Fruit fly (Drosophila melanogaster) whole organism, embryonic: ENCODE data around the gene gl.

Experiments used
- C15 ChIP-seq: fragments of 200-800 bp; sonication (Bioruptor generic); IDR thresholded peaks from 3 replicates; pipeline ENCODE4 v1.3.6; 2022; ENCODE audit warnings: missing biosample characterization, missing genetic modification characterization
- CG10543 ChIP-seq: fragments of 200-800 bp; sonication (Bioruptor generic); optimal IDR thresholded peaks from 3 replicates; lab custom pipeline; 2017; ENCODE audit warnings: missing biosample characterization, mild to moderate bottlenecking, missing genetic modification characterization, moderate library complexity
- CG10565 ChIP-seq: fragments of 200-800 bp; sonication (Bioruptor generic); optimal IDR thresholded peaks from 3 replicates; lab custom pipeline; 2016; ENCODE audit warnings: missing biosample characterization, mild to moderate bottlenecking, missing genetic modification characterization
- CG12769 ChIP-seq: fragments of 200-800 bp; sonication (Bioruptor generic); optimal IDR thresholded peaks from 2 replicates; lab custom pipeline; 2019; ENCODE audit warnings: missing biosample characterization, mild to moderate bottlenecking, missing genetic modification characterization, moderate library complexity
- CG15601 ChIP-seq: fragments of 200-800 bp; sonication (Bioruptor generic); optimal IDR thresholded peaks from 3 replicates; lab custom pipeline; 2019; ENCODE audit warnings: missing biosample characterization, mild to moderate bottlenecking, missing genetic modification characterization, moderate library complexity
- CG1832 ChIP-seq: fragments of 200-800 bp; sonication (Bioruptor generic); optimal IDR thresholded peaks from 2 replicates; lab custom pipeline; 2017; ENCODE audit warnings: missing biosample characterization, mild to moderate bottlenecking, missing genetic modification characterization, inconsistent platforms
- CG2678 ChIP-seq: fragments of 200-800 bp; sonication (Bioruptor generic); optimal IDR thresholded peaks from 3 replicates; lab custom pipeline; 2019; ENCODE audit warnings: missing biosample characterization, mild to moderate bottlenecking, missing genetic modification characterization, moderate library complexity
- CG6765 ChIP-seq: fragments of 200-800 bp; sonication (Bioruptor generic); optimal IDR thresholded peaks from 3 replicates; lab custom pipeline; 2017; ENCODE audit warnings: missing biosample characterization, mild to moderate bottlenecking, missing genetic modification characterization
- CG6791 ChIP-seq: fragments of 200-800 bp; sonication (Bioruptor generic); IDR thresholded peaks from 3 replicates; pipeline ENCODE4 v1.3.6; 2022; ENCODE audit warnings: missing biosample characterization, missing genetic modification characterization; ENCODE audit not compliant: partially characterized antibody
- CG6813 ChIP-seq: fragments of 200-800 bp; sonication (Bioruptor generic); optimal IDR thresholded peaks from 2 replicates; lab custom pipeline; 2017; ENCODE audit warnings: missing biosample characterization, missing genetic modification characterization, mild to moderate bottlenecking, moderate library complexity, missing genetic modification reagents
- CG8281 ChIP-seq: fragments of 200-800 bp; sonication (Bioruptor generic); optimal IDR thresholded peaks from 2 replicates; lab custom pipeline; 2018; ENCODE audit warnings: missing biosample characterization, mild to moderate bottlenecking, missing genetic modification characterization, moderate library complexity
- CG8290 ChIP-seq, 3 experiments: fragments of 200-800 bp; sonication (Bioruptor generic); optimal IDR thresholded peaks; 2 replicates each; lab custom pipeline; 2016 to 2019; ENCODE audit warnings: missing biosample characterization in 3 of 3, missing genetic modification characterization in 3 of 3, mild to moderate bottlenecking in 2 of 3, moderate library complexity in 1 of 3
- Fer3 ChIP-seq: fragments of 200-800 bp; sonication (Bioruptor generic); optimal IDR thresholded peaks from 2 replicates; lab custom pipeline; 2018; ENCODE audit warnings: missing biosample characterization, mild to moderate bottlenecking, missing genetic modification characterization, moderate library complexity
- GATAe ChIP-seq: fragments of 200-800 bp; sonication (Bioruptor generic); conservative IDR thresholded peaks from 2 replicates; pipeline ENCODE4 v1.3.6; 2022; ENCODE audit warnings: missing biosample characterization, missing genetic modification characterization
- Hand ChIP-seq: fragments of 200-800 bp; sonication (Bioruptor generic); optimal IDR thresholded peaks from 2 replicates; lab custom pipeline; 2017; ENCODE audit warnings: mild to moderate bottlenecking, missing biosample characterization, missing genetic modification reagents, missing genetic modification characterization
- HmgZ ChIP-seq: fragments of 200-800 bp; sonication (Bioruptor generic); optimal IDR thresholded peaks from 2 replicates; lab custom pipeline; 2018; ENCODE audit warnings: missing biosample characterization, mild to moderate bottlenecking, missing genetic modification characterization
- Nf-YA ChIP-seq: fragments of 200-800 bp; sonication (Bioruptor generic); IDR thresholded peaks from 2 replicates; pipeline ENCODE4 v1.3.6; 2022; ENCODE audit warnings: missing biosample characterization, missing genetic modification characterization
- Pdp1 ChIP-seq, 2 experiments: fragments of 200-800 bp; sonication (Bioruptor generic); optimal IDR thresholded peaks; 3 replicates each; lab custom pipeline; 2016; ENCODE audit warnings: missing biosample characterization in 2 of 2, missing genetic modification characterization in 2 of 2, mild to moderate bottlenecking in 1 of 2, moderate library complexity in 1 of 2
- Rfx ChIP-seq: fragments of 200-800 bp; sonication (Bioruptor generic); IDR thresholded peaks from 2 replicates; pipeline ENCODE4 v1.3.6; 2022; ENCODE audit warnings: missing biosample characterization, missing genetic modification characterization
- Trl ChIP-seq, 3 experiments: fragments of >200 bp in 2 of 3; fragments of 200-800 bp in 1 of 3; sonication (Bioruptor generic) in 1 of 3; optimal IDR thresholded peaks; 2 replicates in 1 of 3; 3 replicates in 2 of 3; lab custom pipeline; 2016 to 2017; ENCODE audit warnings: missing biosample characterization in 1 of 3, missing genetic modification characterization in 1 of 3
- cg ChIP-seq: fragments of 200-800 bp; sonication (Bioruptor generic); optimal IDR thresholded peaks from 3 replicates; lab custom pipeline; 2019; ENCODE audit warnings: missing biosample characterization, mild to moderate bottlenecking, missing genetic modification characterization, moderate library complexity
- chinmo ChIP-seq: fragments of 200-800 bp; sonication (Bioruptor generic); IDR thresholded peaks from 4 replicates; pipeline ENCODE4 v1.3.6; 2022; ENCODE audit warnings: missing biosample characterization, missing genetic modification characterization; ENCODE audit not compliant: partially characterized antibody
- crc ChIP-seq: fragments of 200-800 bp; sonication (Bioruptor generic); optimal IDR thresholded peaks from 2 replicates; lab custom pipeline; 2016; ENCODE audit warnings: missing biosample characterization, missing genetic modification characterization
- crol ChIP-seq: fragments of 200-800 bp; sonication (Bioruptor generic); IDR thresholded peaks from 2 replicates; pipeline ENCODE4 v1.3.6; 2022; ENCODE audit warnings: missing biosample characterization, missing genetic modification characterization
- cwo ChIP-seq: fragments of 200-800 bp; sonication (Bioruptor generic); optimal IDR thresholded peaks from 3 replicates; lab custom pipeline; 2017; ENCODE audit warnings: missing biosample characterization, missing genetic modification characterization, mild to moderate bottlenecking, moderate library complexity, missing genetic modification reagents
- disco-r ChIP-seq: fragments of 200-800 bp; sonication (Bioruptor generic); optimal IDR thresholded peaks from 2 replicates; lab custom pipeline; 2016; ENCODE audit warnings: missing biosample characterization, missing genetic modification characterization
- fd64A ChIP-seq: fragments of 200-800 bp; sonication (Bioruptor generic); optimal IDR thresholded peaks from 3 replicates; lab custom pipeline; 2018; ENCODE audit warnings: missing biosample characterization, mild to moderate bottlenecking, missing genetic modification characterization
- mld ChIP-seq: fragments of 200-800 bp; sonication (Bioruptor generic); IDR thresholded peaks from 3 replicates; pipeline ENCODE4 v1.3.6; 2022; ENCODE audit warnings: missing biosample characterization, missing genetic modification characterization; ENCODE audit not compliant: partially characterized antibody
- pros ChIP-seq: fragments of 200-800 bp; sonication (Bioruptor generic); optimal IDR thresholded peaks from 3 replicates; lab custom pipeline; 2019; ENCODE audit warnings: missing biosample characterization, mild to moderate bottlenecking, missing genetic modification characterization, moderate library complexity
- sug ChIP-seq: fragments of 200-800 bp; optimal IDR thresholded peaks from 2 replicates; lab custom pipeline; 2019; ENCODE audit warnings: missing biosample characterization, mild to moderate bottlenecking, missing genetic modification characterization, moderate library complexity
- tll ChIP-seq, 2 experiments: fragments of 200-800 bp in 1 of 2; fragments of >200 bp in 1 of 2; sonication (Bioruptor generic) in 1 of 2; optimal IDR thresholded peaks; 2 replicates each; lab custom pipeline; 2017 to 2019; ENCODE audit warnings: missing biosample characterization in 2 of 2, missing genetic modification characterization in 2 of 2, mild to moderate bottlenecking in 1 of 2, moderate library complexity in 1 of 2
- unc-4 ChIP-seq: fragments of 200-800 bp; sonication (Bioruptor generic); IDR thresholded peaks from 2 replicates; pipeline ENCODE4 v1.3.6; 2022; ENCODE audit warnings: missing biosample characterization, missing genetic modification characterization; ENCODE audit not compliant: partially characterized antibody
- vvl ChIP-seq: fragments of 200-800 bp; sonication (Bioruptor generic); IDR thresholded peaks from 2 replicates; pipeline ENCODE4 v1.3.6; 2022; ENCODE audit warnings: missing biosample characterization, missing genetic modification characterization
- zen2 ChIP-seq: fragments of 200-800 bp; sonication (Bioruptor generic); IDR thresholded peaks from 3 replicates; pipeline ENCODE4 v1.3.6; 2022; ENCODE audit warnings: missing biosample characterization, missing genetic modification characterization; ENCODE audit not compliant: partially characterized antibody

gl gene

dm6 chr3R:18398954-18399697, 26.6 kb upstream of the gl start, which contains the start of gene Vha100-2 (continued):
- TF ChIP-seq crc (GFP tag; lab: Kevin White, UChicago): no peak
- TF ChIP-seq zen2 (GFP tag; lab: Robert Waterston, UW): no peak
- peak; percentile 39 for TF ChIP-seq Fer3
- peak; percentile 48 for TF ChIP-seq disco-r (GFP tag; lab: Kevin White, UChicago)
- peak; percentile 0 for TF ChIP-seq CG15601 (tag; lab: Kevin White, UChicago)
- TF ChIP-seq CG10543: peak; percentile 86
- 0 out of 3 replicates have a peak, but pooled peaks have one; percentile 16 for TF ChIP-seq mld (GFP tag; lab: Robert Waterston, UW)
- peak; percentile 46 for TF ChIP-seq CG6765 (GFP tag; lab: Kevin White, UChicago)

dm6 chr3R:18398460-18398901, 25.9 kb upstream of the gl start:
- TF ChIP-seq Rfx (GFP tag; lab: Robert Waterston, UW): peak; percentile 5; the same call in 1 of the 2 replicates
- TF ChIP-seq CG8281: no peak
- TF ChIP-seq GATAe: 0 out of 2 replicates have a peak, but pooled peaks have one; percentile 9
- no peak for TF ChIP-seq Nf-YA (GFP tag; lab: Robert Waterston, UW)
- TF ChIP-seq CG2678 (tag; lab: Kevin White, UChicago): no peak
- TF ChIP-seq fd64A (GFP tag; lab: Kevin White, UChicago): no peak
- TF ChIP-seq Pdp1 (GFP tag; optimal IDR thresholded peaks at IDR 0.05; lab: Kevin White, UChicago): peak in 1 of 2 experiments; percentile 73
- no peak for TF ChIP-seq pros (GFP tag; lab: Kevin White, UChicago)
- TF ChIP-seq Trl (optimal IDR thresholded peaks at IDR 0.05; lab: Kevin White, UChicago): peak; percentile 54 to 65
- TF ChIP-seq Trl (GFP tag; optimal IDR thresholded peaks at IDR 0.05; lab: Kevin White, UChicago): no peak
- TF ChIP-seq CG6813: no peak
- TF ChIP-seq cg: peak; percentile 66
- peak; percentile 33; the same call in 1 of the 2 replicates for TF ChIP-seq vvl (GFP tag; lab: Robert Waterston, UW)
- TF ChIP-seq tll (GFP tag; optimal IDR thresholded peaks at IDR 0.05; lab: Kevin White, UChicago): peak in 1 of 2 experiments; percentile 33
- no peak for TF ChIP-seq CG10565
- TF ChIP-seq CG8290 (GFP tag; optimal IDR thresholded peaks at IDR 0.05; lab: Kevin White, UChicago): no peak
- TF ChIP-seq CG8290 (tag; optimal IDR thresholded peaks at IDR 0.05; lab: Kevin White, UChicago): peak in 1 of 2 experiments; percentile 13
- peak; percentile 47; the same call in 1 of the 2 replicates for TF ChIP-seq crol (GFP tag; lab: Robert Waterston, UW)
- no peak for TF ChIP-seq HmgZ (tag; lab: Kevin White, UChicago)
- TF ChIP-seq unc-4 (GFP tag; lab: Robert Waterston, UW): 0 out of 2 replicates have a peak, but pooled peaks have one; percentile 12
- TF ChIP-seq cwo (GFP tag; lab: Kevin White, UChicago): peak; percentile 86
- TF ChIP-seq sug (tag; lab: Kevin White, UChicago): peak; percentile 21
- no peak for TF ChIP-seq C15 (GFP tag; lab: Robert Waterston, UW)
- peak; percentile 44 for TF ChIP-seq CG1832 (GFP tag; lab: Kevin White, UChicago)
- 0 out of 3 replicates have a peak, but pooled peaks have one; percentile 14 for TF ChIP-seq CG6791
- no peak for TF ChIP-seq Hand (GFP tag; lab: Kevin White, UChicago)
- peak; percentile 81; the same call in 2 of the 4 replicates for TF ChIP-seq chinmo (GFP tag; lab: Robert Waterston, UW)
- peak; percentile 9 for TF ChIP-seq CG12769
